Worm (Caenorhabditis elegans): ENCODE results near the gene B0304.2.

- TF ChIP-seq ceh-58 (GFP tag; IDR thresholded peaks at IDR 0.05): no peak
- TF ChIP-seq hlh-26 (GFP tag; conservative IDR thresholded peaks at IDR 0.05): no peak
- TF ChIP-seq pha-4 (tag; optimal IDR thresholded peaks at IDR 0.05): no peak
- TF ChIP-seq nhr-120 (GFP tag; IDR thresholded peaks at IDR 0.05): no peak
- no peak for TF ChIP-seq snpc-4 (GFP tag; optimal IDR thresholded peaks at IDR 0.05)
- no peak for TF ChIP-seq snpc-4 (tag; optimal IDR thresholded peaks at IDR 0.05)
- no peak for TF ChIP-seq nhr-179 (tag; optimal IDR thresholded peaks at IDR 0.05)
- no peak for TF ChIP-seq unc-62 (GFP tag; optimal IDR thresholded peaks at IDR 0.05)
- TF ChIP-seq bed-1 (GFP tag; IDR thresholded peaks at IDR 0.05): no peak
- no peak for TF ChIP-seq F37B4.10 (GFP tag; IDR thresholded peaks at IDR 0.05)
Observed at ce11 chrII:4560068-4560467, 36.6 kb downstream of the B0304.2 start, which contains the start of gene M03A1.8.
